2 fruit fly cellular contexts compared by ENCODE assay signal in genomic region chrX:5082354-5082818, dm6.
TF ChIP-seq lines count a peak whose summit lies in the region.

No protein-coding gene starts in this region.

TF ChIP-seq in whole organism, embryonic, 481 proteins besides CTCF, POLR2A, EP300 and RAD21 (continued from another document):
- TF ChIP-seq exex (tag; optimal IDR thresholded peaks at IDR 0.05; lab: Kevin White, UChicago): peak; percentile 22
- peak; percentile 58; the same call in 1 of the 2 replicates for TF ChIP-seq Drgx (GFP tag; IDR thresholded peaks at IDR 0.05; lab: Robert Waterston, UW)
- TF ChIP-seq Trl (optimal IDR thresholded peaks at IDR 0.05; lab: Kevin White, UChicago): peak; percentile 34 to 76
- no peak for TF ChIP-seq Trl (GFP tag; optimal IDR thresholded peaks at IDR 0.05; lab: Kevin White, UChicago)
- TF ChIP-seq sqz (GFP tag; optimal IDR thresholded peaks at IDR 0.05; lab: Kevin White, UChicago): peak; percentile 58

TF ChIP-seq in whole organism, prepupa, 60 proteins besides CTCF, POLR2A, EP300 and RAD21 (continued from another document):
- TF ChIP-seq CG11902 (GFP tag; optimal IDR thresholded peaks at IDR 0.05; lab: Kevin White, UChicago): no peak
- TF ChIP-seq Sox15 (GFP tag; optimal IDR thresholded peaks at IDR 0.05; lab: Kevin White, UChicago): no peak
- peak; percentile 71 for TF ChIP-seq CG32006 (GFP tag; optimal IDR thresholded peaks at IDR 0.05; lab: Kevin White, UChicago)
- no peak for TF ChIP-seq CG7368 (GFP tag; optimal IDR thresholded peaks at IDR 0.05; lab: Kevin White, UChicago)
- no peak for TF ChIP-seq CG3919 (GFP tag; optimal IDR thresholded peaks at IDR 0.05; lab: Kevin White, UChicago)
- peak; percentile 49 for TF ChIP-seq CG3032 (tag; optimal IDR thresholded peaks at IDR 0.05; lab: Kevin White, UChicago)
- no peak for TF ChIP-seq acj6 (GFP tag; optimal IDR thresholded peaks at IDR 0.05; lab: Kevin White, UChicago)
- TF ChIP-seq OdsH (GFP tag; optimal IDR thresholded peaks at IDR 0.05; lab: Kevin White, UChicago): peak; percentile 3
- TF ChIP-seq CG10631 (GFP tag; optimal IDR thresholded peaks at IDR 0.05; lab: Kevin White, UChicago): peak; percentile 17
- TF ChIP-seq Eip75B (GFP tag; optimal IDR thresholded peaks at IDR 0.05; lab: Kevin White, UChicago): no peak
- TF ChIP-seq Smox (GFP tag; optimal IDR thresholded peaks at IDR 0.05; lab: Kevin White, UChicago): no peak
- TF ChIP-seq CG31627 (GFP tag; optimal IDR thresholded peaks at IDR 0.05; lab: Kevin White, UChicago): no peak
- no peak for TF ChIP-seq Hr4 (GFP tag; optimal IDR thresholded peaks at IDR 0.05; lab: Kevin White, UChicago)
- TF ChIP-seq Lpt (GFP tag; optimal IDR thresholded peaks at IDR 0.05; lab: Kevin White, UChicago): peak; percentile 72
- TF ChIP-seq CG11294 (GFP tag; IDR thresholded peaks at IDR 0.05; lab: Robert Waterston, UW): 0 out of 2 replicates have a peak, but pooled peaks have one; percentile 6
- no peak for TF ChIP-seq Sox102F (GFP tag; optimal IDR thresholded peaks at IDR 0.05; lab: Kevin White, UChicago)
- peak in 1 of 2 experiments; percentile 78 for TF ChIP-seq salr (GFP tag; optimal IDR thresholded peaks at IDR 0.05; lab: Kevin White, UChicago)
- TF ChIP-seq Eip93F (GFP tag; optimal IDR thresholded peaks at IDR 0.05; lab: Kevin White, UChicago): no peak
- TF ChIP-seq vri (GFP tag; optimal IDR thresholded peaks at IDR 0.05; lab: Kevin White, UChicago): peak; percentile 34
- peak; percentile 19 for TF ChIP-seq pdm3 (GFP tag; optimal IDR thresholded peaks at IDR 0.05; lab: Kevin White, UChicago)
- no peak for TF ChIP-seq Hr38 (GFP tag; optimal IDR thresholded peaks at IDR 0.05; lab: Kevin White, UChicago)
- peak; percentile 36 for TF ChIP-seq dac (GFP tag; optimal IDR thresholded peaks at IDR 0.05; lab: Kevin White, UChicago)
- peak; percentile 46 for TF ChIP-seq CG34406 (GFP tag; optimal IDR thresholded peaks at IDR 0.05; lab: Kevin White, UChicago)
- peak; percentile 19 for TF ChIP-seq CG8319 (GFP tag; optimal IDR thresholded peaks at IDR 0.05; lab: Kevin White, UChicago)
- peak; percentile 90 for TF ChIP-seq CG6808 (GFP tag; optimal IDR thresholded peaks at IDR 0.05; lab: Kevin White, UChicago)
- TF ChIP-seq esn (GFP tag; optimal IDR thresholded peaks at IDR 0.05; lab: Kevin White, UChicago): no peak
- no peak for TF ChIP-seq Hr39 (GFP tag; optimal IDR thresholded peaks at IDR 0.05; lab: Kevin White, UChicago)
- peak; percentile 24 for TF ChIP-seq achi (GFP tag; optimal IDR thresholded peaks at IDR 0.05; lab: Kevin White, UChicago)
- no peak for TF ChIP-seq lz (GFP tag; optimal IDR thresholded peaks at IDR 0.05; lab: Kevin White, UChicago)
- peak; percentile 39 for TF ChIP-seq Eip78C (GFP tag; lab: Kevin White, UChicago)
- TF ChIP-seq CG6792 (GFP tag; optimal IDR thresholded peaks at IDR 0.05; lab: Kevin White, UChicago): no peak
- peak; percentile 66; the same call in 1 of the 2 replicates for TF ChIP-seq CG15336 (GFP tag; IDR thresholded peaks at IDR 0.05; lab: Robert Waterston, UW)
- peak; percentile 37 for TF ChIP-seq CG8632 (GFP tag; optimal IDR thresholded peaks at IDR 0.05; lab: Kevin White, UChicago)
- peak; percentile 54 for TF ChIP-seq CG11762 (GFP tag; optimal IDR thresholded peaks at IDR 0.05; lab: Kevin White, UChicago; ENCODE audit: insufficient read depth)
- TF ChIP-seq fd59A (GFP tag; optimal IDR thresholded peaks at IDR 0.05; lab: Kevin White, UChicago): no peak
- TF ChIP-seq CG6276 (GFP tag; optimal IDR thresholded peaks at IDR 0.05; lab: Kevin White, UChicago): peak; percentile 87
- TF ChIP-seq Blimp-1 (GFP tag; optimal IDR thresholded peaks at IDR 0.05; lab: Kevin White, UChicago): peak; percentile 32
- TF ChIP-seq spab (GFP tag; optimal IDR thresholded peaks at IDR 0.05; lab: Kevin White, UChicago): peak; percentile 67
- TF ChIP-seq ss (GFP tag; optimal IDR thresholded peaks at IDR 0.05; lab: Kevin White, UChicago): peak; percentile 70 to 83
- peak; percentile 1 for TF ChIP-seq Sox14 (GFP tag; optimal IDR thresholded peaks at IDR 0.05; lab: Kevin White, UChicago)
